Worm (Caenorhabditis elegans) whole organism, early embryonic: ENCODE measurements around the gene T13C2.3.

Experiments
- F13C5.2 ChIP-seq: sonication (generic microtip); optimal IDR thresholded peaks from 2 replicates; lab custom pipeline; 2017; ENCODE audit warnings: mild to moderate bottlenecking, missing genetic modification characterization, inconsistent platforms, missing compliant biosample characterization
- aly-1 ChIP-seq: sonication (generic microtip); optimal IDR thresholded peaks from 2 replicates; lab custom pipeline; 2016; ENCODE audit warnings: missing genetic modification characterization, missing compliant biosample characterization
- ama-1 ChIP-seq: fragments of 150-350 bp; optimal IDR thresholded peaks from 2 replicates; lab custom pipeline; 2014
- ceh-13 ChIP-seq: fragments of 200-800 bp; sonication (Bioruptor generic); optimal IDR thresholded peaks from 2 replicates; lab custom pipeline; 2018; ENCODE audit warnings: mild to moderate bottlenecking, missing genetic modification characterization, missing compliant biosample characterization
- ceh-36 ChIP-seq: sonication (generic microtip); optimal IDR thresholded peaks from 2 replicates; lab custom pipeline; 2016; ENCODE audit warnings: missing genetic modification characterization, inconsistent platforms, missing compliant biosample characterization
- ets-7 ChIP-seq: sonication (generic microtip); optimal IDR thresholded peaks from 2 replicates; lab custom pipeline; 2016; ENCODE audit warnings: missing genotype, missing genetic modification characterization, missing compliant biosample characterization
- flt-1 ChIP-seq: fragments of 200-800 bp; sonication (Bioruptor generic); IDR thresholded peaks from 2 replicates; pipeline ENCODE4 v1.3.6; 2022; ENCODE audit warnings: missing genetic modification characterization, missing compliant biosample characterization
- hmbx-1 ChIP-seq: sonication (generic microtip); optimal IDR thresholded peaks from 2 replicates; lab custom pipeline; 2016; ENCODE audit warnings: mild to moderate bottlenecking, missing genetic modification characterization, missing compliant biosample characterization
- hmg-4 ChIP-seq: fragments of 200-800 bp; sonication (Bioruptor generic); optimal IDR thresholded peaks from 2 replicates; lab custom pipeline; 2018; ENCODE audit warnings: mild to moderate bottlenecking, missing genetic modification characterization, missing compliant biosample characterization
- hnd-1 ChIP-seq: sonication (generic microtip); optimal IDR thresholded peaks from 2 replicates; lab custom pipeline; 2016; ENCODE audit warnings: missing genetic modification characterization, missing compliant biosample characterization
- pes-1 ChIP-seq: fragments of 200-800 bp; sonication (Bioruptor generic); IDR thresholded peaks from 2 replicates; pipeline ENCODE4 v1.3.6; 2022; ENCODE audit warnings: missing genetic modification reagents, missing genetic modification characterization, missing compliant biosample characterization
- sea-1 ChIP-seq: fragments of 200-800 bp; sonication (Bioruptor generic); conservative IDR thresholded peaks from 2 replicates; pipeline ENCODE4 v1.3.6; 2022; ENCODE audit warnings: missing genetic modification characterization, missing compliant biosample characterization
- tbx-37 ChIP-seq: fragments of 200-800 bp; sonication (Bioruptor generic); conservative IDR thresholded peaks from 2 replicates; pipeline ENCODE4 v1.3.6; 2022; ENCODE audit warnings: missing genetic modification reagents, missing genetic modification characterization, missing compliant biosample characterization
- tra-4 ChIP-seq: sonication (generic microtip); optimal IDR thresholded peaks from 2 replicates; lab custom pipeline; 2017; ENCODE audit warnings: missing genetic modification characterization, missing compliant biosample characterization

- TF ChIP-seq ama-1 (lab: Kevin White, UChicago) (no peak), tra-4 (tag; lab: Kevin White, UChicago) (no peak), pes-1 (GFP tag; lab: Robert Waterston, UW) (no peak), flt-1 (GFP tag; lab: Robert Waterston, UW) (no peak), F13C5.2 (tag; lab: Kevin White, UChicago) (no peak), hmbx-1 (tag; lab: Kevin White, UChicago) (no peak), hnd-1 (tag; lab: Kevin White, UChicago) (no peak), aly-1 (tag; lab: Kevin White, UChicago) (peak; percentile 7), ceh-13 (GFP tag; lab: Kevin White, UChicago) (no peak), sea-1 (no peak), ets-7 (tag; lab: Kevin White, UChicago) (no peak), ceh-36 (peak; percentile 69), tbx-37 (GFP tag; lab: Robert Waterston, UW) (no peak), hmg-4 (GFP tag; lab: Kevin White, UChicago) (no peak)
Observed at ce11 chrII:6833781-6834339, 44.8 kb downstream of the T13C2.3 start.
